Worm (Caenorhabditis elegans) whole organism, L4 larva: ENCODE measurements around the gene clec-134.

Source experiments
- F37D6.2 ChIP-seq: sonication (generic microtip); optimal IDR thresholded peaks from 2 replicates; lab custom pipeline; 2016; ENCODE audit warnings: mild to moderate bottlenecking, missing genetic modification characterization, missing compliant biosample characterization
- F49E8.2 ChIP-seq: sonication (generic microtip); optimal IDR thresholded peaks from 2 replicates; lab custom pipeline; 2016; ENCODE audit warnings: missing compliant biosample characterization, mild to moderate bottlenecking, missing genetic modification characterization, borderline replicate concordance
- T26A8.4 ChIP-seq: fragments of 200-800 bp; sonication (Bioruptor generic); IDR thresholded peaks from 2 replicates; pipeline ENCODE4 v1.3.6; 2022; ENCODE audit warnings: missing genetic modification characterization, missing compliant biosample characterization
- Y48G9A.11 ChIP-seq: fragments of 200-800 bp; sonication (Bioruptor generic); IDR thresholded peaks from 2 replicates; pipeline ENCODE4 v1.3.6; 2022; ENCODE audit warnings: missing genetic modification reagents, missing genetic modification characterization, missing compliant biosample characterization
- aha-1 ChIP-seq: fragments of 150-350 bp; peaks from one replicate; lab custom pipeline; 2014; ENCODE audit warnings: missing biosample characterization, missing genetic modification characterization
- ceh-28 ChIP-seq: fragments of 150-350 bp; optimal IDR thresholded peaks from 2 replicates; lab custom pipeline; 2014; ENCODE audit warnings: missing biosample characterization, missing genetic modification reagents, missing genetic modification characterization
- ceh-62 ChIP-seq: sonication (generic microtip); optimal IDR thresholded peaks from 2 replicates; lab custom pipeline; 2017; ENCODE audit warnings: missing biosample characterization, missing genetic modification characterization
- ceh-82 ChIP-seq: sonication (generic microtip); optimal IDR thresholded peaks from 2 replicates; lab custom pipeline; 2017; ENCODE audit warnings: missing biosample characterization, missing genetic modification characterization
- cey-2 ChIP-seq: sonication (generic microtip); optimal IDR thresholded peaks from 3 replicates; lab custom pipeline; 2017; ENCODE audit warnings: missing genetic modification characterization, mild to moderate bottlenecking, missing compliant biosample characterization, antibody characterized with exemption, borderline replicate concordance; ENCODE audit not compliant: insufficient read depth
- daf-16 ChIP-seq, 3 experiments: sonication (generic microtip); optimal IDR thresholded peaks; 2 replicates each; lab custom pipeline; 2016 to 2017; ENCODE audit warnings: missing genetic modification characterization in 3 of 3, missing genetic modification reagents in 3 of 3, mild to moderate bottlenecking in 2 of 3, missing compliant biosample characterization in 2 of 3, missing biosample characterization in 1 of 3, moderate library complexity in 1 of 3
- daf-19 ChIP-seq: fragments of 200-800 bp; sonication (Bioruptor generic); conservative IDR thresholded peaks from 2 replicates; pipeline ENCODE4 v1.3.6; 2022; ENCODE audit warnings: missing genetic modification characterization, missing compliant biosample characterization
- daf-8 ChIP-seq: fragments of 200-800 bp; sonication (Bioruptor generic); IDR thresholded peaks from 2 replicates; pipeline ENCODE4 v1.3.6; 2022; ENCODE audit warnings: missing genetic modification characterization, missing compliant biosample characterization
- dmd-6 ChIP-seq: fragments of 200-800 bp; sonication (Bioruptor generic); IDR thresholded peaks from 2 replicates; pipeline ENCODE4 v1.3.6; 2022; ENCODE audit warnings: missing genetic modification reagents, missing genetic modification characterization, missing compliant biosample characterization
- dpl-1 ChIP-seq: fragments of 150-350 bp; optimal IDR thresholded peaks from 2 replicates; lab custom pipeline; 2014; ENCODE audit warnings: missing biosample characterization, missing genetic modification reagents, missing genetic modification characterization
- duxl-1 ChIP-seq: sonication (generic microtip); optimal IDR thresholded peaks from 2 replicates; lab custom pipeline; 2016; ENCODE audit warnings: mild to moderate bottlenecking, missing genetic modification characterization, moderate library complexity, missing compliant biosample characterization; ENCODE audit not compliant: poor library complexity
- dve-1 ChIP-seq: sonication (generic microtip); optimal IDR thresholded peaks from 2 replicates; lab custom pipeline; 2017; ENCODE audit warnings: antibody characterized with exemption, mild to moderate bottlenecking, missing genetic modification characterization, missing compliant biosample characterization; ENCODE audit not compliant: insufficient read depth
- fkh-10 ChIP-seq: fragments of 150-350 bp; optimal IDR thresholded peaks from 2 replicates; lab custom pipeline; 2014; ENCODE audit warnings: missing biosample characterization, missing genetic modification reagents, missing genetic modification characterization
- hif-1 ChIP-seq, 2 experiments: sonication (generic microtip); optimal IDR thresholded peaks; 2 replicates each; lab custom pipeline; 2016 to 2017; ENCODE audit warnings: missing compliant biosample characterization in 2 of 2, missing genetic modification characterization in 2 of 2, missing genetic modification reagents in 2 of 2, missing genotype in 2 of 2, mild to moderate bottlenecking in 1 of 2
- hlh-11 ChIP-seq: fragments of 200-800 bp; sonication (Bioruptor generic); optimal IDR thresholded peaks from 2 replicates; lab custom pipeline; 2018; ENCODE audit warnings: mild to moderate bottlenecking, missing genetic modification characterization, missing compliant biosample characterization
- hmg-1.1 ChIP-seq: fragments of 200-800 bp; sonication (Bioruptor generic); IDR thresholded peaks from 2 replicates; pipeline ENCODE4 v1.3.6; 2022; ENCODE audit warnings: missing genetic modification reagents, missing genetic modification characterization, missing compliant biosample characterization
- jun-1 ChIP-seq: fragments of 150-350 bp; optimal IDR thresholded peaks from 2 replicates; lab custom pipeline; 2014; ENCODE audit warnings: missing biosample characterization, missing genetic modification reagents, missing genetic modification characterization
- lim-7 ChIP-seq: fragments of 200-800 bp; sonication (Bioruptor generic); IDR thresholded peaks from 2 replicates; pipeline ENCODE4 v1.3.6; 2022; ENCODE audit warnings: missing genetic modification characterization, missing compliant biosample characterization
- lin-29 ChIP-seq: fragments of 200-800 bp; sonication (Bioruptor generic); IDR thresholded peaks from 2 replicates; pipeline ENCODE4 v1.3.6; 2022; ENCODE audit warnings: missing genetic modification reagents, missing genetic modification characterization, missing compliant biosample characterization
- lin-38 ChIP-seq: fragments of 200-800 bp; sonication (Bioruptor generic); IDR thresholded peaks from 2 replicates; pipeline ENCODE4 v1.3.6; 2022; ENCODE audit warnings: missing genetic modification reagents, missing genetic modification characterization, missing compliant biosample characterization
- lsy-2 ChIP-seq, 2 experiments: fragments of 150-350 bp in 1 of 2; sonication (generic microtip) in 1 of 2; optimal IDR thresholded peaks; 2 replicates each; lab custom pipeline; 2014 to 2017; ENCODE audit warnings: missing biosample characterization in 2 of 2, missing genetic modification characterization in 2 of 2
- mdl-1 ChIP-seq, 2 experiments: fragments of 150-350 bp in 1 of 2; sonication (generic microtip) in 1 of 2; optimal IDR thresholded peaks; 2 replicates each; lab custom pipeline; 2014 to 2017; ENCODE audit warnings: missing biosample characterization in 2 of 2, missing genetic modification characterization in 2 of 2
- mep-1 ChIP-seq: fragments of 150-350 bp; sonication (generic microtip); optimal IDR thresholded peaks from 3 replicates; lab custom pipeline; 2014; ENCODE audit warnings: missing biosample characterization, missing genetic modification characterization
- mes-2 ChIP-seq: sonication (generic microtip); optimal IDR thresholded peaks from 2 replicates; lab custom pipeline; 2016; ENCODE audit warnings: missing genotype, mild to moderate bottlenecking, missing genetic modification characterization, missing compliant biosample characterization; ENCODE audit not compliant: poor library complexity, severe bottlenecking
- nhr-11 ChIP-seq: fragments of 150-350 bp; optimal IDR thresholded peaks from 2 replicates; lab custom pipeline; 2014; ENCODE audit warnings: missing biosample characterization, missing genetic modification characterization
- nhr-76 ChIP-seq: fragments of 150-350 bp; optimal IDR thresholded peaks from 2 replicates; lab custom pipeline; 2014; ENCODE audit warnings: missing biosample characterization, missing genetic modification characterization
- pha-4 ChIP-seq, 2 experiments: fragments of 150-350 bp in 1 of 2; fragments of 200-800 bp in 1 of 2; sonication (Bioruptor generic) in 1 of 2; IDR thresholded peaks in 1 of 2; optimal IDR thresholded peaks in 1 of 2; 2 replicates each; pipeline versions ENCODE4 v1.3.6 to Lab custom; 2014 to 2022; ENCODE audit warnings: missing genetic modification characterization in 2 of 2, missing genetic modification reagents in 2 of 2, missing biosample characterization in 1 of 2, missing compliant biosample characterization in 1 of 2
- php-3 ChIP-seq: fragments of 200-800 bp; sonication (Bioruptor generic); IDR thresholded peaks from 2 replicates; pipeline ENCODE4 v1.3.6; 2022; ENCODE audit warnings: missing genetic modification reagents, missing genetic modification characterization, missing compliant biosample characterization
- pqm-1 ChIP-seq: sonication (generic microtip); optimal IDR thresholded peaks from 2 replicates; lab custom pipeline; 2017; ENCODE audit warnings: missing biosample characterization, missing genetic modification characterization
- rbr-2 ChIP-seq: sonication (generic microtip); optimal IDR thresholded peaks from 2 replicates; lab custom pipeline; 2016; ENCODE audit warnings: missing genotype, missing genetic modification characterization, missing compliant biosample characterization
- unc-62 ChIP-seq, 3 experiments: fragments of 150-350 bp in 1 of 3; sonication (generic microtip); optimal IDR thresholded peaks in 2 of 3; peaks in 1 of 3; 1 replicate in 1 of 3; 2 replicates in 2 of 3; lab custom pipeline; 2014 to 2017; ENCODE audit warnings: missing biosample characterization in 3 of 3, missing genetic modification characterization in 3 of 3, missing genetic modification reagents in 3 of 3, missing genotype in 1 of 3
- zfp-2 ChIP-seq: sonication (generic microtip); optimal IDR thresholded peaks from 2 replicates; lab custom pipeline; 2016; ENCODE audit warnings: mild to moderate bottlenecking, missing genetic modification characterization, missing compliant biosample characterization
- zip-11 ChIP-seq: fragments of 200-800 bp; sonication (Bioruptor generic); IDR thresholded peaks from 2 replicates; pipeline ENCODE4 v1.3.6; 2022; ENCODE audit warnings: missing genetic modification characterization, missing compliant biosample characterization
- zip-2 ChIP-seq: fragments of 150-350 bp; optimal IDR thresholded peaks from 2 replicates; lab custom pipeline; 2014; ENCODE audit warnings: missing biosample characterization, missing genetic modification characterization
- ztf-11 ChIP-seq: fragments of 150-350 bp; optimal IDR thresholded peaks from 2 replicates; lab custom pipeline; 2014; ENCODE audit warnings: missing biosample characterization, missing genetic modification characterization

Gene clec-134

DNA sequence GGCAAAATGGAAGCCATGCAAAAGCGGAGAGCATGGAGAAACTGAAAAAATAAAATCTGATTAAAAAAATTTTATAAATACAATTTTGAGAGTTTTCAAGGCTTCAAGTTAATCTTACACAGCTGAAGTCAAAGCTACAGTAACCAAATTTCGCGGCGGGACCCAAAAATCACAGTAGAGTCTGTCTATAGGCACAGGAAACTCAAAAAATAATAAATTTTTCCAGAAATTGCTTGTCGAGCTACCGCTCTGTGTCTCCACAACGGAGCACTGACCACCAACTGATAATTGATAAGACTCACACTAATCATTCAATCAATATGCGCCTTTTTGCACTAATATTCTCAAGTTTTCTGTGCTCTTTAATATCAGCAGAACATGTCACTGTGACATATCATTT lies 29.5 kb upstream of the clec-134 start, which contains the start of gene W10G11.19:
W10G11.19 (plus strand) TSS at position 301 of the 400 bp plus-strand sequence.
- no peak for TF ChIP-seq F37D6.2 (tag; lab: Kevin White, UChicago)
- no peak for TF ChIP-seq ceh-62 (tag; lab: Kevin White, UChicago)
- no peak for TF ChIP-seq mdl-1 (tag; optimal IDR thresholded peaks at IDR 0.05; lab: Kevin White, UChicago)
- TF ChIP-seq ceh-28 (tag; lab: Kevin White, UChicago) = no peak
- TF ChIP-seq daf-16 (GFP tag; optimal IDR thresholded peaks at IDR 0.05; lab: Kevin White, UChicago) = no peak
- peak; percentile 28 for TF ChIP-seq daf-16 (tag; optimal IDR thresholded peaks at IDR 0.05; lab: Kevin White, UChicago)
- peak; percentile 13 for TF ChIP-seq pqm-1 (tag; lab: Kevin White, UChicago)
- no peak for TF ChIP-seq lin-38 (GFP tag; lab: Robert Waterston, UW)
- no peak for TF ChIP-seq nhr-76 (tag; lab: Kevin White, UChicago)
- TF ChIP-seq jun-1 (tag; lab: Kevin White, UChicago) = no peak
- peak in 1 of 2 experiments; percentile 7 for TF ChIP-seq unc-62 (GFP tag; optimal IDR thresholded peaks at IDR 0.05 in 1 of 2; lab: Kevin White, UChicago)
- no peak for TF ChIP-seq unc-62 (tag; optimal IDR thresholded peaks at IDR 0.05; lab: Kevin White, UChicago)
- no peak for TF ChIP-seq zfp-2 (tag; lab: Kevin White, UChicago)
- no peak for TF ChIP-seq ceh-82 (tag; lab: Kevin White, UChicago)
- TF ChIP-seq hlh-11 (tag; lab: Kevin White, UChicago) = peak; percentile 18
- no peak for TF ChIP-seq mes-2 (tag; lab: Kevin White, UChicago)
- TF ChIP-seq lin-29 (GFP tag; lab: Robert Waterston, UW) = no peak
- no peak for TF ChIP-seq lim-7 (GFP tag; lab: Robert Waterston, UW)
- no peak for TF ChIP-seq php-3 (GFP tag; lab: Robert Waterston, UW)
- no peak for TF ChIP-seq Y48G9A.11
- TF ChIP-seq aha-1 (tag; lab: Kevin White, UChicago) = no peak
- TF ChIP-seq ztf-11 (tag; lab: Kevin White, UChicago) = no peak
- TF ChIP-seq daf-19 (GFP tag; lab: Robert Waterston, UW) = no peak
- TF ChIP-seq daf-8 (GFP tag; lab: Robert Waterston, UW) = no peak
- no peak for TF ChIP-seq hif-1 (tag; optimal IDR thresholded peaks at IDR 0.05; lab: Kevin White, UChicago)
- TF ChIP-seq dmd-6 (GFP tag; lab: Robert Waterston, UW) = peak; percentile 21; the same call in 1 of the 2 replicates
- TF ChIP-seq cey-2 (tag; lab: Kevin White, UChicago) = no peak
- TF ChIP-seq fkh-10 (GFP tag; lab: Kevin White, UChicago) = no peak
- TF ChIP-seq, all 104 proteins: peak for 5

DNA sequence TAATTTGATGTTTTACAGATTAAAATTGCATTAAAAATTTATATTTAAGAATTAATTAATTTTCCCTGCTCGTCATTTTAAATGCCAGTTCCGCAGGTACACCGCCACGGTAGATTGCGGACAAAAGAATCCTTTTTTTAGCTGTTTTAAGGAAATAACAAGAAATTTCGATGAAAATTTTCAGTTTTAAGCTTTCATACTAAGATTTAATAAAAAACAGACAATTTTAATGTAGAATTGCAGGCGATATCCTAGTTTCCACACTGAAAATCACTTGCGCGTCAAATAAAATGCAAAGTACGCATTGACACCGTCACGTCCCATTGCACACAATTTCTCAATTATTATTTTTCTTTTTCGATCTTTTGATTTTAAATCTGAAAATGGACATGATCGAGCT lies 26.4 kb upstream of the clec-134 start, which contains the start of gene dnc-3:
dnc-3 (plus strand) TSS at position 272 of the 400 bp plus-strand sequence.
- TF ChIP-seq mep-1 (tag; lab: Kevin White, UChicago) = peak; percentile 66
- TF ChIP-seq dve-1 (tag; lab: Kevin White, UChicago) = peak; percentile 48
- peak; percentile 26 for TF ChIP-seq rbr-2
- TF ChIP-seq hlh-11 (tag; lab: Kevin White, UChicago) = peak; percentile 40
- peak; percentile 40; the same call in 1 of the 2 replicates for TF ChIP-seq hmg-1.1 (GFP tag; lab: Robert Waterston, UW)
- peak; percentile 69 for TF ChIP-seq lin-38 (GFP tag; lab: Robert Waterston, UW)
- TF ChIP-seq nhr-11 = peak; percentile 25
- peak; percentile 21 for TF ChIP-seq zip-2
- TF ChIP-seq F49E8.2 = no peak
- TF ChIP-seq duxl-1 (tag; lab: Kevin White, UChicago) = no peak
- peak; percentile 11; the same call in 1 of the 2 replicates for TF ChIP-seq pha-4 (GFP tag; IDR thresholded peaks at IDR 0.05; lab: Robert Waterston, UW)
- no peak for TF ChIP-seq pha-4 (tag; optimal IDR thresholded peaks at IDR 0.05; lab: Kevin White, UChicago)
- TF ChIP-seq dmd-6 (GFP tag; lab: Robert Waterston, UW) = no peak
- TF ChIP-seq dpl-1 (GFP tag; lab: Kevin White, UChicago) = peak; percentile 16
- TF ChIP-seq F37D6.2 (tag; lab: Kevin White, UChicago) = peak; percentile 39
- TF ChIP-seq zip-11 (GFP tag; lab: Robert Waterston, UW) = no peak
- 0 out of 2 replicates have a peak, but pooled peaks have one; percentile 30 for TF ChIP-seq T26A8.4 (GFP tag; lab: Robert Waterston, UW)
- peak; percentile 72 for TF ChIP-seq aha-1 (tag; lab: Kevin White, UChicago)
- TF ChIP-seq lsy-2 (tag; optimal IDR thresholded peaks at IDR 0.05; lab: Kevin White, UChicago) = peak in 1 of 2 experiments; percentile 71
